Fruit fly (Drosophila melanogaster) whole organism, pupa: ENCODE data around the gene Baldspot.

Experiments used
- CG10348 ChIP-seq: fragments of 200-800 bp; sonication (Bioruptor generic); IDR thresholded peaks from 2 replicates; pipeline ENCODE4 v1.3.6; 2022; ENCODE audit warnings: missing biosample characterization, missing genetic modification characterization
- CG12605 ChIP-seq: fragments of 200-800 bp; sonication (Bioruptor generic); IDR thresholded peaks from 2 replicates; pipeline ENCODE4 v1.3.6; 2022; ENCODE audit warnings: missing biosample characterization, missing genetic modification characterization
- CG13204 ChIP-seq: fragments of 200-800 bp; sonication (Bioruptor generic); optimal IDR thresholded peaks from 2 replicates; lab custom pipeline; 2018; ENCODE audit warnings: missing biosample characterization, mild to moderate bottlenecking, missing genetic modification characterization, moderate library complexity
- CG14655 ChIP-seq: fragments of 200-800 bp; sonication (Bioruptor generic); optimal IDR thresholded peaks from 3 replicates; lab custom pipeline; 2017; ENCODE audit warnings: mild to moderate bottlenecking, missing biosample characterization, missing genetic modification reagents, missing genetic modification characterization
- CG15710 ChIP-seq: fragments of 200-800 bp; sonication (Bioruptor generic); optimal IDR thresholded peaks from 2 replicates; lab custom pipeline; 2018; ENCODE audit warnings: missing biosample characterization, mild to moderate bottlenecking, missing genetic modification characterization, moderate library complexity
- CG17806 ChIP-seq: fragments of 200-800 bp; sonication (Bioruptor generic); optimal IDR thresholded peaks from 2 replicates; lab custom pipeline; 2018; ENCODE audit warnings: missing biosample characterization, mild to moderate bottlenecking, missing genetic modification characterization, moderate library complexity
- CG32121 ChIP-seq: fragments of 200-800 bp; sonication (Bioruptor generic); IDR thresholded peaks from 2 replicates; pipeline ENCODE4 v1.3.6; 2022; ENCODE audit warnings: missing biosample characterization, missing genetic modification characterization
- CG34367 ChIP-seq: fragments of 200-800 bp; sonication (Bioruptor generic); optimal IDR thresholded peaks from 2 replicates; lab custom pipeline; 2018; ENCODE audit warnings: missing biosample characterization, mild to moderate bottlenecking, missing genetic modification characterization
- CG4496 ChIP-seq: fragments of 200-800 bp; sonication (Bioruptor generic); IDR thresholded peaks from 3 replicates; pipeline ENCODE4 v1.3.6; 2022; ENCODE audit warnings: missing biosample characterization, missing genetic modification characterization
- CG8159 ChIP-seq: fragments of 200-800 bp; sonication (Bioruptor generic); optimal IDR thresholded peaks from 3 replicates; lab custom pipeline; 2018; ENCODE audit warnings: missing biosample characterization, mild to moderate bottlenecking, missing genetic modification characterization, moderate library complexity
- CG8301 ChIP-seq: fragments of 200-800 bp; sonication (Bioruptor generic); optimal IDR thresholded peaks from 2 replicates; lab custom pipeline; 2018; ENCODE audit warnings: missing biosample characterization, mild to moderate bottlenecking, missing genetic modification characterization
- CG9948 ChIP-seq: fragments of 200-800 bp; sonication (Bioruptor generic); optimal IDR thresholded peaks from 2 replicates; lab custom pipeline; 2018; ENCODE audit warnings: missing biosample characterization, mild to moderate bottlenecking, missing genetic modification characterization, moderate library complexity
- D1 ChIP-seq: fragments of 200-800 bp; sonication (Bioruptor generic); optimal IDR thresholded peaks from 2 replicates; lab custom pipeline; 2018; ENCODE audit warnings: missing biosample characterization, mild to moderate bottlenecking, missing genetic modification characterization, moderate library complexity
- EcR ChIP-seq: fragments of 200-800 bp; sonication (Bioruptor generic); optimal IDR thresholded peaks from 3 replicates; lab custom pipeline; 2019; ENCODE audit warnings: missing biosample characterization, missing genetic modification characterization, mild to moderate bottlenecking, moderate library complexity, missing genetic modification reagents
- Ets98B ChIP-seq: fragments of 200-800 bp; sonication (Bioruptor generic); IDR thresholded peaks from 2 replicates; pipeline ENCODE4 v1.3.6; 2022; ENCODE audit warnings: missing biosample characterization, missing genetic modification characterization
- Pif1A ChIP-seq: fragments of 200-800 bp; sonication (Bioruptor generic); optimal IDR thresholded peaks from 3 replicates; lab custom pipeline; 2016; ENCODE audit warnings: missing biosample characterization, missing genetic modification characterization
- Pif1B ChIP-seq: fragments of 200-800 bp; sonication (Bioruptor generic); optimal IDR thresholded peaks from 3 replicates; lab custom pipeline; 2016; ENCODE audit warnings: missing biosample characterization, missing genetic modification characterization
- Snoo ChIP-seq: fragments of 200-800 bp; sonication (Bioruptor generic); optimal IDR thresholded peaks from 3 replicates; lab custom pipeline; 2017; ENCODE audit warnings: missing biosample characterization, mild to moderate bottlenecking, missing genetic modification characterization, inconsistent platforms
- fd96Ca ChIP-seq: fragments of 200-800 bp; sonication (Bioruptor generic); IDR thresholded peaks from 3 replicates; pipeline ENCODE4 v1.3.6; 2022; ENCODE audit warnings: missing biosample characterization, missing genetic modification characterization
- gl ChIP-seq: fragments of 200-800 bp; sonication (Bioruptor generic); optimal IDR thresholded peaks from 2 replicates; lab custom pipeline; 2018; ENCODE audit warnings: missing biosample characterization, mild to moderate bottlenecking, missing genetic modification characterization
- rn ChIP-seq: fragments of 200-800 bp; sonication (Bioruptor generic); IDR thresholded peaks from 2 replicates; pipeline ENCODE4 v1.3.6; 2022; ENCODE audit warnings: missing biosample characterization, missing genetic modification characterization

The Baldspot gene

dm6 chr3L:16646865-16647459 is 14.5 kb downstream of the Baldspot start:
- TF ChIP-seq CG8159 (tag; lab: Kevin White, UChicago) (no peak), CG9948 (tag; lab: Kevin White, UChicago) (no peak), CG13204 (peak; percentile 28), CG12605 (GFP tag; lab: Robert Waterston, UW) (no peak), rn (GFP tag; lab: Robert Waterston, UW) (0 out of 2 replicates have a peak, but pooled peaks have one; percentile 3), D1 (tag; lab: Kevin White, UChicago) (no peak), CG8301 (no peak), CG15710 (tag; lab: Kevin White, UChicago) (no peak), CG34367 (tag; lab: Kevin White, UChicago) (no peak), CG32121 (GFP tag; lab: Robert Waterston, UW) (peak; percentile 37; the same call in 1 of the 2 replicates), gl (tag; lab: Kevin White, UChicago) (no peak), Pif1A (GFP tag; lab: Kevin White, UChicago) (no peak), CG4496 (GFP tag; lab: Robert Waterston, UW) (peak; percentile 31; the same call in 1 of the 3 replicates), Pif1B (GFP tag; lab: Kevin White, UChicago) (no peak), CG17806 (no peak), Ets98B (GFP tag; lab: Robert Waterston, UW) (no peak), CG14655 (GFP tag; lab: Kevin White, UChicago) (no peak), EcR (no peak), fd96Ca (peak; percentile 62; the same call in 1 of the 3 replicates), CG10348 (GFP tag; lab: Robert Waterston, UW) (no peak), Snoo (tag; lab: Kevin White, UChicago) (no peak)

dm6 chr3L:16645323-16645982 is 16.0 kb downstream of the Baldspot start:
- TF ChIP-seq Pif1B (GFP tag; lab: Kevin White, UChicago) (no peak), D1 (tag; lab: Kevin White, UChicago) (no peak), gl (tag; lab: Kevin White, UChicago) (no peak), CG12605 (GFP tag; lab: Robert Waterston, UW) (no peak), CG4496 (GFP tag; lab: Robert Waterston, UW) (no peak), CG13204 (no peak), CG14655 (GFP tag; lab: Kevin White, UChicago) (no peak), EcR (no peak), Pif1A (GFP tag; lab: Kevin White, UChicago) (no peak), CG8159 (tag; lab: Kevin White, UChicago) (no peak), fd96Ca (no peak)

dm6 chr3L:16644505-16644904 is 16.9 kb downstream of the Baldspot start:
- peak; percentile 22 for TF ChIP-seq EcR
- TF ChIP-seq CG9948 (tag; lab: Kevin White, UChicago): no peak
- no peak for TF ChIP-seq rn (GFP tag; lab: Robert Waterston, UW)

- TF ChIP-seq EcR: no peak
- TF ChIP-seq CG34367 (tag; lab: Kevin White, UChicago): no peak
- TF ChIP-seq fd96Ca: peak; percentile 43; the same call in 1 of the 3 replicates
- peak; percentile 62 for TF ChIP-seq CG8159 (tag; lab: Kevin White, UChicago)
- peak; percentile 22 for TF ChIP-seq CG17806
- TF ChIP-seq CG8301: peak; percentile 78
- TF ChIP-seq CG13204: no peak
- TF ChIP-seq D1 (tag; lab: Kevin White, UChicago): peak; percentile 24
- TF ChIP-seq gl (tag; lab: Kevin White, UChicago): no peak
- TF ChIP-seq CG15710 (tag; lab: Kevin White, UChicago): no peak
- peak; percentile 58 for TF ChIP-seq Pif1A (GFP tag; lab: Kevin White, UChicago)
- TF ChIP-seq CG14655 (GFP tag; lab: Kevin White, UChicago): peak; percentile 71
- peak; percentile 75 for TF ChIP-seq CG9948 (tag; lab: Kevin White, UChicago)
- TF ChIP-seq CG10348 (GFP tag; lab: Robert Waterston, UW): no peak
- TF ChIP-seq CG12605 (GFP tag; lab: Robert Waterston, UW): no peak
- no peak for TF ChIP-seq Snoo (tag; lab: Kevin White, UChicago)
- peak; percentile 33; the same call in 1 of the 2 replicates for TF ChIP-seq Ets98B (GFP tag; lab: Robert Waterston, UW)
- no peak for TF ChIP-seq rn (GFP tag; lab: Robert Waterston, UW)
- no peak for TF ChIP-seq Pif1B (GFP tag; lab: Kevin White, UChicago)
- TF ChIP-seq CG4496 (GFP tag; lab: Robert Waterston, UW): peak; percentile 68; the same call in 2 of the 3 replicates
- TF ChIP-seq CG32121 (GFP tag; lab: Robert Waterston, UW): peak; percentile 64; the same call in 1 of the 2 replicates
Measured at dm6 chr3L:16642954-16643353, 18.5 kb downstream of the Baldspot start.

- TF ChIP-seq rn (GFP tag; lab: Robert Waterston, UW) (no peak), CG32121 (GFP tag; lab: Robert Waterston, UW) (peak; percentile 35; the same call in 1 of the 2 replicates), CG15710 (tag; lab: Kevin White, UChicago) (peak; percentile 77), CG8159 (tag; lab: Kevin White, UChicago) (peak; percentile 85), Ets98B (GFP tag; lab: Robert Waterston, UW) (no peak), fd96Ca (no peak; the same call in 2 of the 3 replicates), CG9948 (tag; lab: Kevin White, UChicago) (peak; percentile 83), CG14655 (GFP tag; lab: Kevin White, UChicago) (peak; percentile 89), CG10348 (GFP tag; lab: Robert Waterston, UW) (no peak), CG17806 (peak; percentile 57), D1 (tag; lab: Kevin White, UChicago) (peak; percentile 68), CG34367 (tag; lab: Kevin White, UChicago) (peak; percentile 64), CG12605 (GFP tag; lab: Robert Waterston, UW) (no peak), CG4496 (GFP tag; lab: Robert Waterston, UW) (no peak), EcR (no peak), Pif1B (GFP tag; lab: Kevin White, UChicago) (peak; percentile 63), CG8301 (peak; percentile 74), Pif1A (GFP tag; lab: Kevin White, UChicago) (peak; percentile 81), CG13204 (peak; percentile 46), gl (tag; lab: Kevin White, UChicago) (peak; percentile 6), Snoo (tag; lab: Kevin White, UChicago) (peak; percentile 74)
Measured at dm6 chr3L:16642088-16642507, 19.3 kb downstream of the Baldspot start.
